Fruit fly (Drosophila melanogaster) whole organism, embryonic: ENCODE results near the gene Acp36DE.

Experiments
- Ada2b ChIP-seq: fragments of 200-800 bp; sonication (Bioruptor generic); IDR thresholded peaks from 2 replicates; pipeline ENCODE4 v1.3.6; 2022; ENCODE audit warnings: missing biosample characterization, missing genetic modification characterization
- CG10979 ChIP-seq: fragments of 200-800 bp; sonication (Bioruptor generic); optimal IDR thresholded peaks from 2 replicates; lab custom pipeline; 2018; ENCODE audit warnings: missing biosample characterization, mild to moderate bottlenecking, missing genetic modification characterization, moderate library complexity
- CG11093 ChIP-seq: fragments of 200-800 bp; sonication (Bioruptor generic); IDR thresholded peaks from 3 replicates; pipeline ENCODE4 v1.3.6; 2022; ENCODE audit warnings: missing biosample characterization, missing genetic modification characterization
- CG11398 ChIP-seq: fragments of 200-800 bp; sonication (Bioruptor generic); optimal IDR thresholded peaks from 2 replicates; lab custom pipeline; 2016; ENCODE audit warnings: missing biosample characterization, missing genetic modification characterization
- CG11456 ChIP-seq: fragments of 200-800 bp; sonication (Bioruptor generic); IDR thresholded peaks from 3 replicates; pipeline ENCODE4 v1.3.6; 2022; ENCODE audit warnings: missing biosample characterization, missing genetic modification characterization
- CG12659 ChIP-seq: fragments of 200-800 bp; sonication (Bioruptor generic); optimal IDR thresholded peaks from 3 replicates; lab custom pipeline; 2017; ENCODE audit warnings: mild to moderate bottlenecking, missing biosample characterization, missing genetic modification reagents, missing genetic modification characterization
- CG14710 ChIP-seq: fragments of 200-800 bp; sonication (Bioruptor generic); optimal IDR thresholded peaks from 3 replicates; lab custom pipeline; 2019; ENCODE audit warnings: missing biosample characterization, mild to moderate bottlenecking, missing genetic modification characterization, moderate library complexity
- CG15269 ChIP-seq: fragments of 200-800 bp; sonication (Bioruptor generic); optimal IDR thresholded peaks from 2 replicates; lab custom pipeline; 2018; ENCODE audit warnings: missing biosample characterization, mild to moderate bottlenecking, missing genetic modification characterization, moderate library complexity
- CG16813 ChIP-seq: fragments of 200-800 bp; sonication (Bioruptor generic); IDR thresholded peaks from 3 replicates; pipeline ENCODE4 v1.3.6; 2022; ENCODE audit warnings: missing biosample characterization, missing genetic modification characterization; ENCODE audit not compliant: partially characterized antibody
- CG17802 ChIP-seq: fragments of 200-800 bp; sonication (Bioruptor generic); optimal IDR thresholded peaks from 2 replicates; lab custom pipeline; 2018; ENCODE audit warnings: missing biosample characterization, mild to moderate bottlenecking, missing genetic modification characterization, moderate library complexity
- CG2199 ChIP-seq: fragments of 200-800 bp; sonication (Bioruptor generic); IDR thresholded peaks from 3 replicates; pipeline ENCODE4 v1.3.6; 2022; ENCODE audit warnings: missing biosample characterization, missing genetic modification characterization
- CG32772 ChIP-seq: fragments of 200-800 bp; sonication (Bioruptor generic); IDR thresholded peaks from 2 replicates; pipeline ENCODE4 v1.3.6; 2022; ENCODE audit warnings: missing biosample characterization, missing genetic modification characterization
- CG34376 ChIP-seq: fragments of 200-800 bp; sonication (Bioruptor generic); optimal IDR thresholded peaks from 2 replicates; lab custom pipeline; 2018; ENCODE audit warnings: missing biosample characterization, mild to moderate bottlenecking, missing genetic modification characterization
- CG42726 ChIP-seq: fragments of 200-800 bp; sonication (Bioruptor generic); IDR thresholded peaks from 2 replicates; pipeline ENCODE4 v1.3.6; 2022; ENCODE audit warnings: missing biosample characterization, missing genetic modification characterization; ENCODE audit not compliant: partially characterized antibody
- CG4424 ChIP-seq: fragments of 200-800 bp; sonication (Bioruptor generic); optimal IDR thresholded peaks from 3 replicates; lab custom pipeline; 2016; ENCODE audit warnings: missing biosample characterization, missing genetic modification characterization
- CG6254 ChIP-seq: fragments of 200-800 bp; sonication (Bioruptor generic); optimal IDR thresholded peaks from 3 replicates; lab custom pipeline; 2017; ENCODE audit warnings: mild to moderate bottlenecking, missing biosample characterization, missing genetic modification reagents, missing genetic modification characterization
- CG6765 ChIP-seq: fragments of 200-800 bp; sonication (Bioruptor generic); optimal IDR thresholded peaks from 3 replicates; lab custom pipeline; 2017; ENCODE audit warnings: missing biosample characterization, mild to moderate bottlenecking, missing genetic modification characterization
- CG6791 ChIP-seq: fragments of 200-800 bp; sonication (Bioruptor generic); IDR thresholded peaks from 3 replicates; pipeline ENCODE4 v1.3.6; 2022; ENCODE audit warnings: missing biosample characterization, missing genetic modification characterization; ENCODE audit not compliant: partially characterized antibody
- CG8281 ChIP-seq: fragments of 200-800 bp; sonication (Bioruptor generic); optimal IDR thresholded peaks from 2 replicates; lab custom pipeline; 2018; ENCODE audit warnings: missing biosample characterization, mild to moderate bottlenecking, missing genetic modification characterization, moderate library complexity
- CG8924 ChIP-seq: fragments of 200-800 bp; optimal IDR thresholded peaks from 3 replicates; lab custom pipeline; 2019; ENCODE audit warnings: missing biosample characterization, mild to moderate bottlenecking, missing genetic modification characterization, moderate library complexity
- CG9797 ChIP-seq: fragments of 200-800 bp; sonication (Bioruptor generic); optimal IDR thresholded peaks from 3 replicates; lab custom pipeline; 2018; ENCODE audit warnings: missing biosample characterization, mild to moderate bottlenecking, missing genetic modification characterization
- Camta ChIP-seq: fragments of 200-800 bp; sonication (Bioruptor generic); optimal IDR thresholded peaks from 2 replicates; lab custom pipeline; 2016; ENCODE audit warnings: missing biosample characterization, missing genetic modification characterization
- CoRest ChIP-seq: fragments of 200-800 bp; sonication (Bioruptor generic); optimal IDR thresholded peaks from 3 replicates; lab custom pipeline; 2018; ENCODE audit warnings: missing biosample characterization, mild to moderate bottlenecking, missing genetic modification characterization, moderate library complexity
- E2f1 ChIP-seq: fragments of 200-800 bp; sonication (Bioruptor generic); IDR thresholded peaks from 2 replicates; pipeline ENCODE4 v1.3.6; 2022; ENCODE audit warnings: missing biosample characterization, missing genetic modification characterization
- Lim3 ChIP-seq: fragments of 200-800 bp; sonication (Bioruptor generic); IDR thresholded peaks from 2 replicates; pipeline ENCODE4 v1.3.6; 2022; ENCODE audit warnings: missing biosample characterization, missing genetic modification characterization
- Nf-YB ChIP-seq: fragments of 200-800 bp; sonication (Bioruptor generic); optimal IDR thresholded peaks from 3 replicates; lab custom pipeline; 2019; ENCODE audit warnings: missing biosample characterization, mild to moderate bottlenecking, missing genetic modification characterization, moderate library complexity
- Poxn ChIP-seq: fragments of 200-800 bp; sonication (Bioruptor generic); IDR thresholded peaks from 2 replicates; pipeline ENCODE4 v1.3.6; 2022; ENCODE audit warnings: missing biosample characterization, missing genetic modification characterization
- Six4 ChIP-seq: fragments of 200-800 bp; sonication (Bioruptor generic); optimal IDR thresholded peaks from 2 replicates; lab custom pipeline; 2016; ENCODE audit warnings: missing biosample characterization, missing genetic modification characterization
- Sox102F ChIP-seq: fragments of 200-800 bp; sonication (Bioruptor generic); optimal IDR thresholded peaks from 2 replicates; lab custom pipeline; 2018; ENCODE audit warnings: missing biosample characterization, mild to moderate bottlenecking, missing genetic modification characterization, moderate library complexity
- Xbp1 ChIP-seq: fragments of 200-800 bp; sonication (Bioruptor generic); optimal IDR thresholded peaks from 3 replicates; lab custom pipeline; 2016; ENCODE audit warnings: missing biosample characterization, mild to moderate bottlenecking, missing genetic modification characterization
- al ChIP-seq: fragments of 200-800 bp; sonication (Bioruptor generic); IDR thresholded peaks from 2 replicates; pipeline ENCODE4 v1.3.6; 2022; ENCODE audit warnings: missing biosample characterization, missing genetic modification characterization
- cas ChIP-seq: fragments of 200-800 bp; sonication (Bioruptor generic); IDR thresholded peaks from 2 replicates; pipeline ENCODE4 v1.3.6; 2022; ENCODE audit warnings: missing biosample characterization, missing genetic modification characterization
- klu ChIP-seq: fragments of 200-800 bp; sonication (Bioruptor generic); IDR thresholded peaks from 2 replicates; pipeline ENCODE4 v1.3.6; 2022; ENCODE audit warnings: missing biosample characterization, missing genetic modification characterization
- lilli ChIP-seq: fragments of 200-800 bp; sonication (Bioruptor generic); optimal IDR thresholded peaks from 3 replicates; lab custom pipeline; 2016; ENCODE audit warnings: missing biosample characterization, missing genetic modification characterization
- luna ChIP-seq: fragments of 200-800 bp; sonication (Bioruptor generic); optimal IDR thresholded peaks from 2 replicates; lab custom pipeline; 2016; ENCODE audit warnings: missing biosample characterization, missing genetic modification characterization
- nerfin-2 ChIP-seq: fragments of 200-800 bp; sonication (Bioruptor generic); IDR thresholded peaks from 2 replicates; pipeline ENCODE4 v1.3.6; 2022; ENCODE audit warnings: missing biosample characterization, missing genetic modification characterization; ENCODE audit not compliant: partially characterized antibody
- oc ChIP-seq: fragments of 200-800 bp; sonication (Bioruptor generic); optimal IDR thresholded peaks from 2 replicates; lab custom pipeline; 2018; ENCODE audit warnings: missing biosample characterization, mild to moderate bottlenecking, missing genetic modification characterization, moderate library complexity
- odd ChIP-seq: fragments of 200-800 bp; sonication (Bioruptor generic); optimal IDR thresholded peaks from 2 replicates; lab custom pipeline; 2017; ENCODE audit warnings: missing biosample characterization, mild to moderate bottlenecking, missing genetic modification characterization
- onecut ChIP-seq: fragments of 200-800 bp; sonication (Bioruptor generic); IDR thresholded peaks from 2 replicates; pipeline ENCODE4 v1.3.6; 2022; ENCODE audit warnings: missing biosample characterization, missing genetic modification characterization
- pan ChIP-seq, 4 experiments: fragments of >200 bp in 3 of 4; fragments of 200-800 bp in 1 of 4; sonication (Bioruptor generic) in 1 of 4; optimal IDR thresholded peaks in 3 of 4; IDR thresholded peaks in 1 of 4; 2 replicates each; pipeline versions ENCODE4 v1.3.6 to Lab custom; 2017 to 2022; ENCODE audit warnings: missing biosample characterization in 2 of 4, missing genetic modification characterization in 2 of 4, mixed read lengths in 1 of 4
- pnt ChIP-seq: fragments of 200-800 bp; sonication (Bioruptor generic); optimal IDR thresholded peaks from 3 replicates; lab custom pipeline; 2016; ENCODE audit warnings: missing biosample characterization, missing genetic modification characterization
- row ChIP-seq: fragments of 200-800 bp; sonication (Bioruptor generic); IDR thresholded peaks from 3 replicates; pipeline ENCODE4 v1.3.6; 2022; ENCODE audit warnings: missing biosample characterization, missing genetic modification characterization
- schlank ChIP-seq: fragments of 200-800 bp; sonication (Bioruptor generic); optimal IDR thresholded peaks from 2 replicates; lab custom pipeline; 2018; ENCODE audit warnings: missing biosample characterization, mild to moderate bottlenecking, missing genetic modification characterization
- sd ChIP-seq: fragments of 200-800 bp; sonication (Bioruptor generic); optimal IDR thresholded peaks from 3 replicates; lab custom pipeline; 2018; ENCODE audit warnings: missing biosample characterization, mild to moderate bottlenecking, missing genetic modification characterization, moderate library complexity
- slou ChIP-seq: fragments of 200-800 bp; sonication (Bioruptor generic); optimal IDR thresholded peaks from 3 replicates; lab custom pipeline; 2016; ENCODE audit warnings: missing biosample characterization, missing genetic modification characterization
- slp2 ChIP-seq: fragments of 200-800 bp; sonication (Bioruptor generic); optimal IDR thresholded peaks from 2 replicates; lab custom pipeline; 2016; ENCODE audit warnings: missing biosample characterization, missing genetic modification characterization
- sna ChIP-seq: fragments of 200-800 bp; sonication (Bioruptor generic); IDR thresholded peaks from 2 replicates; pipeline ENCODE4 v1.3.6; 2022; ENCODE audit warnings: missing biosample characterization, missing genetic modification characterization; ENCODE audit not compliant: partially characterized antibody
- vnd ChIP-seq: fragments of 200-800 bp; sonication (Bioruptor generic); IDR thresholded peaks from 3 replicates; pipeline ENCODE4 v1.3.6; 2022; ENCODE audit warnings: missing biosample characterization, missing genetic modification characterization; ENCODE audit not compliant: partially characterized antibody
- wek ChIP-seq: fragments of 200-800 bp; sonication (Bioruptor generic); optimal IDR thresholded peaks from 3 replicates; lab custom pipeline; 2018; ENCODE audit warnings: missing biosample characterization, mild to moderate bottlenecking, missing genetic modification characterization, moderate library complexity

Gene Acp36DE

DNA sequence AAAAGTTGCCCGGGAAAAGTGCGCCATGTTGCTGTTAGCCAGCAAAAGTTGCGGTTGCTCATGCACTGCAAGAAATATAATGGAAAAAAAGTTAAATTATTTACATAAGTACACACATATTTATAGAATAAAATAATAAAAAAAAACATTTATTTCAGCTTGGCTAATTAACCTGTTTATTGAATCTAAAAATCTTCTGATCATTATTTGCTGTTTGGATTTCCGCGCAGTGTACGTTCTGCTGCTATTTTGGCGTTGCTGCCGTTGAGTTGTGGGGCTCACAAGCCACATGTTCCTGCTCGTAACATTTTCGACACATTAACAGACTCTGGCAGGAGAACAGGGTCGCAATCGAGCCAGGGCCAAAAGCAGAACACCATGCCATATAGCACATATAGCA, 48.3 kb downstream of the Acp36DE start (continued):
- peak; percentile 32 for TF ChIP-seq Xbp1
- TF ChIP-seq slou: no peak
- TF ChIP-seq CG6254 (GFP tag; lab: Kevin White, UChicago): peak; percentile 73
- peak; percentile 69 for TF ChIP-seq E2f1
- no peak for TF ChIP-seq sna (GFP tag; lab: Robert Waterston, UW)
- TF ChIP-seq Sox102F: peak; percentile 78
- TF ChIP-seq Ada2b (GFP tag; lab: Robert Waterston, UW): peak; percentile 80
- TF ChIP-seq CG34376: no peak
- TF ChIP-seq Poxn (GFP tag; lab: Robert Waterston, UW): no peak
- 0 out of 3 replicates have a peak, but pooled peaks have one; percentile 23 for TF ChIP-seq CG2199 (GFP tag; lab: Robert Waterston, UW)
- no peak for TF ChIP-seq nerfin-2
- TF ChIP-seq onecut (GFP tag; lab: Robert Waterston, UW): peak; percentile 73
- no peak for TF ChIP-seq luna (GFP tag; lab: Kevin White, UChicago)
- TF ChIP-seq CG8281 (tag; lab: Kevin White, UChicago): peak; percentile 29
- no peak for TF ChIP-seq pan (optimal IDR thresholded peaks at IDR 0.05; lab: Kevin White, UChicago)
- TF ChIP-seq pan (GFP tag; optimal IDR thresholded peaks at IDR 0.05 in 1 of 2, IDR thresholded peaks at IDR 0.05 in 1 of 2): peak in 1 of 2 experiments; percentile 49
- TF ChIP-seq schlank (tag; lab: Kevin White, UChicago): no peak
- peak; percentile 72 for TF ChIP-seq row (GFP tag; lab: Robert Waterston, UW)
- no peak for TF ChIP-seq sd
- TF ChIP-seq odd (GFP tag; lab: Kevin White, UChicago): no peak
- TF ChIP-seq CG32772: peak; percentile 52; the same call in 1 of the 2 replicates
- no peak for TF ChIP-seq CG6765 (GFP tag; lab: Kevin White, UChicago)
- TF ChIP-seq CG15269 (tag; lab: Kevin White, UChicago): peak; percentile 53
- TF ChIP-seq CG8924: peak; percentile 37
- no peak for TF ChIP-seq pnt (GFP tag; lab: Kevin White, UChicago)
- no peak; the same call in 1 of the 2 replicates for TF ChIP-seq al (GFP tag; lab: Robert Waterston, UW)
- no peak for TF ChIP-seq Camta (GFP tag; lab: Kevin White, UChicago)
- peak; percentile 16 for TF ChIP-seq slp2 (GFP tag; lab: Kevin White, UChicago)
- TF ChIP-seq CG16813 (GFP tag; lab: Robert Waterston, UW): no peak
- no peak for TF ChIP-seq wek (GFP tag; lab: Kevin White, UChicago)
- TF ChIP-seq CG10979 (tag; lab: Kevin White, UChicago): peak; percentile 81
- TF ChIP-seq vnd (GFP tag; lab: Robert Waterston, UW): no peak
- TF ChIP-seq CG11398 (GFP tag; lab: Kevin White, UChicago): no peak
- TF ChIP-seq CG14710 (tag; lab: Kevin White, UChicago): peak; percentile 74
- TF ChIP-seq klu (GFP tag; lab: Robert Waterston, UW): no peak
- no peak for TF ChIP-seq cas (GFP tag; lab: Robert Waterston, UW)
- TF ChIP-seq CG12659: peak; percentile 25
- 0 out of 3 replicates have a peak, but pooled peaks have one; percentile 35 for TF ChIP-seq CG11093 (GFP tag; lab: Robert Waterston, UW)
- TF ChIP-seq CG9797: no peak
- peak; percentile 60 for TF ChIP-seq Six4 (GFP tag; lab: Kevin White, UChicago)
- no peak for TF ChIP-seq CG42726
- TF ChIP-seq CoRest (tag; lab: Kevin White, UChicago): peak; percentile 51
- peak; percentile 39 for TF ChIP-seq oc (tag; lab: Kevin White, UChicago)
- peak; percentile 1 for TF ChIP-seq Nf-YB
- TF ChIP-seq CG6791: no peak
- TF ChIP-seq lilli (GFP tag; lab: Kevin White, UChicago): peak; percentile 28
- TF ChIP-seq CG17802: peak; percentile 38
- TF ChIP-seq Lim3 (GFP tag; lab: Robert Waterston, UW): no peak
- TF ChIP-seq CG11456 (GFP tag; lab: Robert Waterston, UW): 0 out of 3 replicates have a peak, but pooled peaks have one; percentile 31
- peak; percentile 76 for TF ChIP-seq CG4424 (GFP tag; lab: Kevin White, UChicago)
